Worm (Caenorhabditis elegans) whole organism, late embryonic: Measurements from ENCODE around the gene T20B12.3.

ENCODE experiments used
- C38D4.7 ChIP-seq: fragments of 200-800 bp; sonication (Bioruptor generic); optimal IDR thresholded peaks from 2 replicates; lab custom pipeline; 2018; ENCODE audit warnings: mild to moderate bottlenecking, missing genetic modification characterization, moderate library complexity, missing compliant biosample characterization
- ceh-19 ChIP-seq: fragments of 200-800 bp; sonication (Bioruptor generic); optimal IDR thresholded peaks from 2 replicates; lab custom pipeline; 2018; ENCODE audit warnings: mild to moderate bottlenecking, missing genetic modification characterization, missing compliant biosample characterization
- lin-11 ChIP-seq: fragments of 200-800 bp; sonication (Bioruptor generic); optimal IDR thresholded peaks from 2 replicates; lab custom pipeline; 2018; ENCODE audit warnings: mild to moderate bottlenecking, missing genetic modification characterization, missing compliant biosample characterization
- pag-3 ChIP-seq: sonication (generic microtip); optimal IDR thresholded peaks from 2 replicates; lab custom pipeline; 2016; ENCODE audit warnings: missing compliant biosample characterization, missing genetic modification characterization, borderline replicate concordance
- tbx-7 ChIP-seq: sonication (generic microtip); optimal IDR thresholded peaks from 2 replicates; lab custom pipeline; 2016; ENCODE audit warnings: missing genotype, missing genetic modification characterization, missing compliant biosample characterization
- unc-86 ChIP-seq: sonication (generic microtip); optimal IDR thresholded peaks from 2 replicates; lab custom pipeline; 2016; ENCODE audit warnings: missing genetic modification characterization, missing compliant biosample characterization

- TF ChIP-seq lin-11 (tag; lab: Kevin White, UChicago): no peak
- TF ChIP-seq ceh-19 (GFP tag; lab: Kevin White, UChicago): no peak
- TF ChIP-seq unc-86 (tag; lab: Kevin White, UChicago): no peak
- TF ChIP-seq pag-3 (tag; lab: Kevin White, UChicago): no peak
- no peak for TF ChIP-seq tbx-7 (tag; lab: Kevin White, UChicago)
- TF ChIP-seq C38D4.7 (GFP tag; lab: Kevin White, UChicago): no peak
Measured at ce11 chrIII:7399004-7399403, 17.1 kb downstream of the T20B12.3 start.
